Worm (Caenorhabditis elegans) whole organism, L3 larva: Measurements from ENCODE around the gene K08F8.7.

Experiments used
- ama-1 ChIP-seq: fragments of 150-350 bp; optimal IDR thresholded peaks from 2 replicates; lab custom pipeline; 2018
- ceh-82 ChIP-seq: fragments of 150-350 bp; optimal IDR thresholded peaks from 2 replicates; lab custom pipeline; 2014; ENCODE audit warnings: missing biosample characterization, missing genetic modification characterization
- egl-27 ChIP-seq: sonication (generic microtip); optimal IDR thresholded peaks from 4 replicates; lab custom pipeline; 2017; ENCODE audit warnings: missing biosample characterization, missing genetic modification reagents, missing genetic modification characterization
- fkh-10 ChIP-seq: sonication (generic microtip); optimal IDR thresholded peaks from 2 replicates; lab custom pipeline; 2017; ENCODE audit warnings: missing biosample characterization, missing genetic modification reagents, missing genetic modification characterization
- lin-39 ChIP-seq: fragments of 150-350 bp; optimal IDR thresholded peaks from 2 replicates; lab custom pipeline; 2018; ENCODE audit warnings: missing biosample characterization, missing genetic modification reagents, missing genetic modification characterization
- nfya-1 ChIP-seq: sonication (generic microtip); optimal IDR thresholded peaks from 2 replicates; lab custom pipeline; 2017; ENCODE audit warnings: missing genetic modification characterization, mild to moderate bottlenecking, missing compliant biosample characterization, antibody characterized with exemption, moderate library complexity; ENCODE audit not compliant: insufficient read depth
- nhr-11 ChIP-seq: fragments of 150-350 bp; optimal IDR thresholded peaks from 2 replicates; lab custom pipeline; 2014; ENCODE audit warnings: missing biosample characterization, missing genetic modification characterization
- nhr-28 ChIP-seq: fragments of 150-350 bp; optimal IDR thresholded peaks from 2 replicates; lab custom pipeline; 2014; ENCODE audit warnings: missing biosample characterization, missing genetic modification characterization
- pha-4 ChIP-seq: fragments of 150-350 bp; optimal IDR thresholded peaks from 2 replicates; lab custom pipeline; 2014; ENCODE audit warnings: missing biosample characterization, missing genetic modification reagents, missing genetic modification characterization
- tbx-2 ChIP-seq: sonication (generic microtip); optimal IDR thresholded peaks from 2 replicates; lab custom pipeline; 2016; ENCODE audit warnings: mild to moderate bottlenecking, missing genetic modification characterization, missing compliant biosample characterization
- ztf-11 ChIP-seq: fragments of 150-350 bp; optimal IDR thresholded peaks from 2 replicates; lab custom pipeline; 2014; ENCODE audit warnings: missing biosample characterization, missing genetic modification characterization

ce11 chrII:8770675-8771074 lies 15.5 kb upstream of the K08F8.7 start, which contains the start of gene let-19:
- TF ChIP-seq nhr-28 (tag; lab: Kevin White, UChicago) (no peak), tbx-2 (tag; lab: Kevin White, UChicago) (no peak), ama-1 (lab: Kevin White, UChicago) (no peak), nhr-11 (no peak), fkh-10 (GFP tag; lab: Kevin White, UChicago) (no peak), lin-39 (tag; lab: Kevin White, UChicago) (no peak), egl-27 (tag; lab: Kevin White, UChicago) (no peak), nfya-1 (tag; lab: Kevin White, UChicago) (no peak), ceh-82 (no peak), pha-4 (tag; lab: Kevin White, UChicago) (no peak), ztf-11 (tag; lab: Kevin White, UChicago) (no peak)
